Worm (Caenorhabditis elegans): ENCODE data around the gene srw-73.
A peak's percentile ranks its signal among the peaks of the same experiment; 100 is the strongest.

The srw-73 gene

DNA sequence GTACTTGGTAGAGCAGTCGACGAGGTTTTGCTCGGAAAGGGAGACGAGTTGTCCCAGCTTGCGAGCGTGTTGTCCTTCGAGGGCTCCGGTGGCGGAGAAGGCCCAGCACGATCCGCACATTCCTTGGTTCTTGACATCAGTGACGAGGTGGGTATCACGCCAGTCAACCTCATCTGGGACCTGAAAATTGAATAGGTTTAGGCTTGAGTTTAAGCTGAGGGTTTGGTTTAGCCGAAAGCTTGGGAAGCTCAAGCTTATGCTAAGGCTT lies 5.4 kb upstream of the srw-73 start:
- no peak for TF ChIP-seq sptf-1 (tag; optimal IDR thresholded peaks at IDR 0.05)
- TF ChIP-seq ztf-11 (tag; optimal IDR thresholded peaks at IDR 0.05), result no peak
- TF ChIP-seq zip-8 (tag; optimal IDR thresholded peaks at IDR 0.05), result no peak
- no peak for TF ChIP-seq unc-120 (tag; optimal IDR thresholded peaks at IDR 0.05; ENCODE audit: poor library complexity, severe bottlenecking)

DNA sequence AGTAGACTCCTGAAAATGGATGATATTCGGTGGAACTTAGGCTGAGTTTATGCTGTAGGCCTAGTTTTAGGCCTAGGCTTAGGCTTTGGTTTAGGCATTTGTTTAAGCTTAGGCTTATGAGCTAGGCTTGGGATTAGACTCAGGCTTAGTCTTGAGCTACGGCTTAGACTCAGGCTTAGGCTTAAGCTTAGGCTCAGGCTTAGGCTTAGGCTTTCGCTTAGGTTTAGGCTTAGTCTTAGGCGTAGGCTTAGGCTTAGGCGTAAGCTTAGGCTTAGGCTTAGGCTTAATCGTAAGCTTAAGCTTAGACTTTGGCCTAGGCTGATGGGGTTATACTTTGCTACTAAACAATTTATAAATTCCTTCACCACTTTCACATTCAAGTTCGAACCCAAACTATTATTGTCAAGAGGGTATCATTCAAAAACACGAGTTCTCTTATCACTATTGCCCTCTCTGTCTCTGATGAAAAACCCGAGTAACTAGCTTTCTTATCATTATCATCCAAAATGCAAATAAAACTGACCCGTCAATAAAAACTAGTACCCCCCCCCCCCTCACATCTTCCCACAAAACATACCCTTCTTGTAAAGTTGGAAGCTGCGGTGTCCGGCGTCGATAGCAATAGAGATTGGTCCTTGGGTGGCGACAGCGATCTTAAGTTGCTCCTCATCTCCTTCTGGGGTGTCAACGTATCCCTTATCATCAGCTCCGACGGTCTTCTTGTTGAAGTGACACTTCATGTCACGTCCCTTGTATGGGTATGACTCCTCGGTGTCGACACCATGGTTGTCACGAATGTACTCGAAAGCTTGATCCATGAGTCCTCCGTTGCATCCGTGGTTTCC lies 4.8 kb upstream of the srw-73 start:
- TF ChIP-seq nhr-12 (tag; optimal IDR thresholded peaks at IDR 0.05), result no peak
- no peak for TF ChIP-seq nhr-2 (tag; optimal IDR thresholded peaks at IDR 0.05)
- no peak for TF ChIP-seq elt-3 (tag; optimal IDR thresholded peaks at IDR 0.05)
- no peak for TF ChIP-seq snpc-4 (tag; optimal IDR thresholded peaks at IDR 0.05)
- TF ChIP-seq ces-1 (GFP tag; optimal IDR thresholded peaks at IDR 0.05), result no peak

DNA sequence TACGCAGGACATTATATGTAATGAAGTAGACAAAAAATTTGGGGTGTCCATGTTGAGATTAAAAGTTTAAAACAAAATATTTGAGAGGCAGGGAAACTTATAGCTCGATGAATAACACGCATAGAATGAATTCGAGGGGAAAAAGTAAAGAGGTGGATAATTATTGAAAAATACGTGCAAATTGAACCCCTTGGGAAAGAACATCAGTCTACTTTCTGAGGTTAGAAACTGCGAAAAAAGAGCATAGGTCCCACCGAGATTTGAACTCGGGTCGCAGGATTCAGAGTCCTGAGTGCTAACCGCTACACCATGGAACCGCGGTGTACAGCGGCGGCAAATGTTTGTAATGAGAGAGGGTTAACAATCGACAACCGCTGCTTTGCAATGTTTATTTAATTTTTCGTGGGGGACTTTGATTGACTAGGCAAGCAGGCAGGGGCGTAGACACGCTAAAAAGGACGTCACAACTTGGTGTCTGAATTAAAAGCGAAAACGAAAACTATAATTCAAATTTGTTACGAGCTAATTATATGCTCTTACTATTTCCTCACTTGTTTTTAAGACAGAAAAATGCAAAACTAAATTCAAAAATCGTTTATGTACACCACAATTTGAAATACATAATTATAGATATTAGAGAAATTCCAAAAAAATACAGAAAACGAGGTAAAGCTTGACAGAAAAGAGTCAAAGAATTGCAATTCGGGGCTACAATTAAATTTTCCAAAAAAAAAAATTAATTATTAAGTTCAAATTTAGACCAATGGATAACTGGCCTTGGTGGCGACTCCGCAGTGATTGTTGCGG lies 3.9 kb upstream of the srw-73 start, which contains the start of gene srh-269:
srh-269 (minus strand) TSS at position 51 of the 807 bp plus-strand sequence.
- TF ChIP-seq sem-2 (GFP tag; optimal IDR thresholded peaks at IDR 0.05) (peak; percentile 57), unc-120 (tag; optimal IDR thresholded peaks at IDR 0.05; ENCODE audit: poor library complexity, severe bottlenecking) (peak; percentile 71), drap-1 (GFP tag; optimal IDR thresholded peaks at IDR 0.05) (peak; percentile 79), sptf-1 (tag; optimal IDR thresholded peaks at IDR 0.05) (peak; percentile 81), flh-1 (GFP tag; optimal IDR thresholded peaks at IDR 0.05) (peak; percentile 49), ceh-43 (GFP tag; optimal IDR thresholded peaks at IDR 0.05) (peak; percentile 59), mep-1 (tag; optimal IDR thresholded peaks at IDR 0.05) (no peak), ceh-83 (GFP tag; optimal IDR thresholded peaks at IDR 0.05) (peak; percentile 73), ham-2 (GFP tag; optimal IDR thresholded peaks at IDR 0.05) (peak; percentile 54), ces-1 (GFP tag; optimal IDR thresholded peaks at IDR 0.05) (no peak), bed-3 (GFP tag; optimal IDR thresholded peaks at IDR 0.05) (peak; percentile 52), nhr-28 (tag; optimal IDR thresholded peaks at IDR 0.05) (no peak), ztf-11 (tag; optimal IDR thresholded peaks at IDR 0.05) (peak; percentile 37), nhr-76 (tag; optimal IDR thresholded peaks at IDR 0.05) (no peak), M03D4.4 (tag; optimal IDR thresholded peaks at IDR 0.05) (peak; percentile 74), mls-2 (tag; optimal IDR thresholded peaks at IDR 0.05) (peak; percentile 71), nhr-12 (tag; optimal IDR thresholded peaks at IDR 0.05) (no peak), unc-39 (tag; optimal IDR thresholded peaks at IDR 0.05) (no peak), cnd-1 (tag; optimal IDR thresholded peaks at IDR 0.05) (peak; percentile 75), lin-32 (GFP tag; optimal IDR thresholded peaks at IDR 0.05) (peak; percentile 58), nhr-237 (tag; optimal IDR thresholded peaks at IDR 0.05) (no peak), zip-8 (tag; optimal IDR thresholded peaks at IDR 0.05) (no peak)

DNA sequence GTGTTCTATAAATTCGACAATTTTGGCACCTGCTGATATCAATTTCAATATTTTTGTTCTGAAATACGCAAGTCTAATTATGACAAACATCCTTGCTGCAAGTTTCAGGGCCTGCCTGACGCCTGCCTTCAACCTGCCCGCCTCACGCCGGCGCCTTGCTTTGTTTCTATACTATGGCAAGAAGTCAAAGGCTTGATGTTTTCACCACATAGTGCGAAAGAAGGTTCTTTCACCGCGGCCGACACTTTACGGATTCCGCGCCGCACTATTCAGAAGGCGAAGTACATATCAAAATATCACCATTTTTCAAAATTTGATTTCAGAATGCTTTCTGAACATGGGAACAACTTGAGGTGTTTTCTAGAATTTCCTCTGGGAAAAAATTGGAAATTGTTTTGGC lies 1.2 kb upstream of the srw-73 start:
- TF ChIP-seq unc-120 (tag; optimal IDR thresholded peaks at IDR 0.05; ENCODE audit: poor library complexity, severe bottlenecking) (no peak), flh-1 (GFP tag; optimal IDR thresholded peaks at IDR 0.05) (no peak), nhr-76 (tag; optimal IDR thresholded peaks at IDR 0.05) (no peak), pha-4 (tag; optimal IDR thresholded peaks at IDR 0.05) (no peak)

DNA sequence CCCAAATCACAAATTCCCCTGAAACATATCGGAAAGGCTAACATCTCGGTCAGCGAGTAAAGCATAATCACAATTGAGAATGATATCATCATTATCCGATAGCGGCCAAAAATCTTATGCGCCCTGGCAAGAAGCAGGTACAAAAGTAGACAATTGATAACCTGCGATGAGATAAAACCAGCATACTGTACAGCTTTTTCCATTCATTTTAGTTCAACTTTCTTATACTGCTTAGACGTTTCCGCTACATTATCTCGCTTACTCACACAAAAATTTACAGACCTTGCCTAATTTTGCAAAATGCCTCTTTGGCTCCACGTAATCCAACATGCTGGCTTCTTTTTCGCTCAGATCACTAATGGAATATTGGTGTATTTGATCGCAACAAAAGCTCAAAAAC lies 5.4 kb downstream of the srw-73 start, which contains the start of gene str-150:
str-150 (plus strand) TSS at position 301 of the 400 bp plus-strand sequence.
- TF ChIP-seq unc-120 (tag; optimal IDR thresholded peaks at IDR 0.05; ENCODE audit: poor library complexity, severe bottlenecking) (no peak), nhr-12 (tag; optimal IDR thresholded peaks at IDR 0.05) (no peak), ceh-83 (GFP tag; optimal IDR thresholded peaks at IDR 0.05) (no peak), blmp-1 (tag; optimal IDR thresholded peaks at IDR 0.05) (no peak), drap-1 (GFP tag; optimal IDR thresholded peaks at IDR 0.05) (no peak), sem-2 (GFP tag; optimal IDR thresholded peaks at IDR 0.05) (no peak), unc-39 (tag; optimal IDR thresholded peaks at IDR 0.05) (no peak), elt-1 (tag; optimal IDR thresholded peaks at IDR 0.05; ENCODE audit: borderline replicate concordance, insufficient read depth) (no peak), ces-1 (GFP tag; optimal IDR thresholded peaks at IDR 0.05) (no peak), elt-3 (tag; optimal IDR thresholded peaks at IDR 0.05) (no peak)
